Fruit fly (Drosophila melanogaster) whole organism, embryonic: ENCODE measurements around the gene Dic1.

Experiments used
- Abd-B ChIP-seq: fragments of 200-800 bp; sonication (Bioruptor generic); optimal IDR thresholded peaks from 2 replicates; lab custom pipeline; 2018; ENCODE audit warnings: missing biosample characterization, mild to moderate bottlenecking, missing genetic modification characterization, moderate library complexity
- CG10274 ChIP-seq: fragments of 200-800 bp; sonication (Bioruptor generic); optimal IDR thresholded peaks from 3 replicates; lab custom pipeline; 2017; ENCODE audit warnings: missing biosample characterization, mild to moderate bottlenecking, missing genetic modification characterization
- CG12071 ChIP-seq: fragments of 200-800 bp; sonication (Bioruptor generic); optimal IDR thresholded peaks from 3 replicates; lab custom pipeline; 2018; ENCODE audit warnings: missing biosample characterization, mild to moderate bottlenecking, missing genetic modification characterization
- CG7963 ChIP-seq: fragments of 200-800 bp; sonication (Bioruptor generic); IDR thresholded peaks from 3 replicates; pipeline ENCODE4 v1.3.6; 2022; ENCODE audit warnings: missing biosample characterization, missing genetic modification characterization; ENCODE audit not compliant: partially characterized antibody
- Dfd ChIP-seq, 2 experiments: fragments of >200 bp; optimal IDR thresholded peaks; 2 replicates each; lab custom pipeline; 2017; ENCODE audit warnings: missing biosample characterization in 2 of 2, missing genetic modification characterization in 2 of 2
- Ravus ChIP-seq: fragments of 200-800 bp; sonication (Bioruptor generic); IDR thresholded peaks from 2 replicates; pipeline ENCODE4 v1.3.6; 2022; ENCODE audit warnings: missing biosample characterization, missing genetic modification characterization
- hb ChIP-seq: fragments of 200-800 bp; sonication (Bioruptor generic); IDR thresholded peaks from 3 replicates; pipeline ENCODE4 v1.3.6; 2022; ENCODE audit warnings: missing biosample characterization, missing genetic modification characterization; ENCODE audit not compliant: partially characterized antibody
- pzg ChIP-seq: fragments of 200-800 bp; sonication (Bioruptor generic); optimal IDR thresholded peaks from 3 replicates; lab custom pipeline; 2018; ENCODE audit warnings: missing biosample characterization, mild to moderate bottlenecking, missing genetic modification characterization, moderate library complexity
- seq ChIP-seq: fragments of 200-800 bp; sonication (Bioruptor generic); IDR thresholded peaks from 2 replicates; pipeline ENCODE4 v1.3.6; 2022; ENCODE audit warnings: missing biosample characterization, missing genetic modification characterization
- toy ChIP-seq: fragments of 200-800 bp; sonication (Bioruptor generic); IDR thresholded peaks from 2 replicates; pipeline ENCODE4 v1.3.6; 2022; ENCODE audit warnings: missing biosample characterization, missing genetic modification characterization

dm6 chr3R:13363347-13363994, 1.3 kb upstream of the Dic1 start:
- TF ChIP-seq hb (no peak), seq (GFP tag; lab: Robert Waterston, UW) (no peak), CG10274 (GFP tag; lab: Kevin White, UChicago) (no peak), pzg (no peak), CG12071 (GFP tag; lab: Kevin White, UChicago) (no peak), Abd-B (no peak), CG7963 (GFP tag; lab: Robert Waterston, UW) (no peak), toy (no peak), Dfd (GFP tag; optimal IDR thresholded peaks at IDR 0.05; lab: Kevin White, UChicago) (no peak), Ravus (no peak)
